Fruit fly (Drosophila melanogaster): Measurements from ENCODE around the gene Hk.

DNA sequence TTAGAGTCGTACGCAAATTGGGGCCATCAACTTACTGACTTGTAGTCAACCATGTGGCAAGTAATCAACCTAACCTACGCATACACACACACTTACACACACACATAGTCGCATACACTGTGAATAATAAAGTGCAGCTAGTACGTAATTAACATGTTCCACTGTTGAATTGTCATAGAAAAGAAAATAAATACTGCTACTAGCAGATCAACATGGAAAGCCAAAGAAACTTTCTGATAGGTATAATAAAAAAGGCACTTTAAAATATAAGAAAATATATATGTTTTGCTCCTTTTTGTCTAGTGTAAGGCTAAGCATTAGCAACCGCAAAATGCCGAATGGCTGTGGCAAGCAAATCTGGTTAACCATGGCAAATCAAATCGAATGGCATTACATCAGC is 3.8 kb downstream of the Hk start:
- no peak for TF ChIP-seq toe (GFP tag; optimal IDR thresholded peaks at IDR 0.05)
- no peak for TF ChIP-seq cnc (optimal IDR thresholded peaks at IDR 0.05)
- TF ChIP-seq CG12768 (GFP tag; optimal IDR thresholded peaks at IDR 0.05): no peak
- TF ChIP-seq bab1 (GFP tag; optimal IDR thresholded peaks at IDR 0.05): no peak
- no peak for TF ChIP-seq cic (GFP tag; optimal IDR thresholded peaks at IDR 0.05)
- TF ChIP-seq CG11617 (GFP tag; optimal IDR thresholded peaks at IDR 0.05): no peak
- TF ChIP-seq Mnt (GFP tag; optimal IDR thresholded peaks at IDR 0.05): no peak
- TF ChIP-seq pad (GFP tag; optimal IDR thresholded peaks at IDR 0.05): no peak
- TF ChIP-seq kay (GFP tag; ENCODE audit: borderline replicate concordance): no peak
- no peak for TF ChIP-seq CG7045 (GFP tag; optimal IDR thresholded peaks at IDR 0.05)
- no peak for TF ChIP-seq CG5204 (GFP tag; optimal IDR thresholded peaks at IDR 0.05)
- no peak for TF ChIP-seq CG33017 (tag; optimal IDR thresholded peaks at IDR 0.05)
- TF ChIP-seq ovo (GFP tag; optimal IDR thresholded peaks at IDR 0.05): no peak
